Worm (Caenorhabditis elegans): Measurements from ENCODE around the gene ttr-12.

The ttr-12 gene

ce11 chrV:20608688-20609087 is at the start of gene ttr-12:
ttr-12 (minus strand) TSS chrV:20608788.
- TF ChIP-seq C34B4.2 (tag; optimal IDR thresholded peaks at IDR 0.05) (no peak), aly-2 (tag; optimal IDR thresholded peaks at IDR 0.05) (no peak), unc-98 (GFP tag; IDR thresholded peaks at IDR 0.05) (no peak), C04F5.9 (tag; optimal IDR thresholded peaks at IDR 0.05) (no peak), nhr-11 (tag; optimal IDR thresholded peaks at IDR 0.05) (no peak), xbp-1 (tag; optimal IDR thresholded peaks at IDR 0.05) (no peak), blmp-1 (tag; optimal IDR thresholded peaks at IDR 0.05) (no peak), ets-5 (GFP tag; IDR thresholded peaks at IDR 0.05) (no peak), nhr-76 (tag; optimal IDR thresholded peaks at IDR 0.05) (no peak), sox-4 (tag; optimal IDR thresholded peaks at IDR 0.05) (no peak), swsn-7 (tag; optimal IDR thresholded peaks at IDR 0.05) (no peak), nhr-28 (tag; optimal IDR thresholded peaks at IDR 0.05) (no peak), dpl-1 (GFP tag; optimal IDR thresholded peaks at IDR 0.05) (no peak), nhr-12 (tag; optimal IDR thresholded peaks at IDR 0.05) (no peak), unc-86 (tag; optimal IDR thresholded peaks at IDR 0.05) (no peak), zag-1 (tag; optimal IDR thresholded peaks at IDR 0.05) (no peak), ceh-90 (tag; optimal IDR thresholded peaks at IDR 0.05) (no peak), grh-1 (GFP tag; IDR thresholded peaks at IDR 0.05) (no peak)

ce11 chrV:20656626-20657025 is 48.0 kb upstream of the ttr-12 start:
- no peak for TF ChIP-seq pag-3 (tag; optimal IDR thresholded peaks at IDR 0.05; ENCODE audit: borderline replicate concordance, insufficient read depth)
- TF ChIP-seq fos-1 (tag; optimal IDR thresholded peaks at IDR 0.05) = no peak
- TF ChIP-seq C16A3.4 (tag; optimal IDR thresholded peaks at IDR 0.05) = no peak
- TF ChIP-seq lin-14 (GFP tag; optimal IDR thresholded peaks at IDR 0.05) = no peak
- TF ChIP-seq ama-1 (optimal IDR thresholded peaks at IDR 0.05) = no peak

ce11 chrV:20655174-20655573 is 46.6 kb upstream of the ttr-12 start:
- TF ChIP-seq C16A3.4 (tag; optimal IDR thresholded peaks at IDR 0.05) (no peak), nhr-84 (tag; optimal IDR thresholded peaks at IDR 0.05) (no peak), C04F5.9 (tag; optimal IDR thresholded peaks at IDR 0.05) (no peak), nhr-90 (tag; optimal IDR thresholded peaks at IDR 0.05; ENCODE audit: poor library complexity) (no peak), elt-3 (tag; optimal IDR thresholded peaks at IDR 0.05) (no peak), pax-3 (tag; optimal IDR thresholded peaks at IDR 0.05) (no peak), ztf-4 (tag; optimal IDR thresholded peaks at IDR 0.05) (no peak), Y116A8C.19 (tag; optimal IDR thresholded peaks at IDR 0.05; ENCODE audit: borderline replicate concordance) (no peak), lin-39 (tag; optimal IDR thresholded peaks at IDR 0.05) (no peak), sptf-1 (tag; optimal IDR thresholded peaks at IDR 0.05) (no peak), unc-98 (GFP tag; IDR thresholded peaks at IDR 0.05) (no peak), tbx-2 (tag; optimal IDR thresholded peaks at IDR 0.05) (no peak), mdl-1 (tag; optimal IDR thresholded peaks at IDR 0.05) (no peak), nhr-85 (tag) (no peak)

- no peak for TF ChIP-seq efl-1 (optimal IDR thresholded peaks at IDR 0.05)
- no peak for TF ChIP-seq efl-1 (GFP tag; optimal IDR thresholded peaks at IDR 0.05 in 1 of 2)
- TF ChIP-seq zip-4 (GFP tag; optimal IDR thresholded peaks at IDR 0.05) = no peak
- no peak for TF ChIP-seq nhr-11 (tag; optimal IDR thresholded peaks at IDR 0.05)
- TF ChIP-seq lin-14 (GFP tag; optimal IDR thresholded peaks at IDR 0.05) = no peak
- TF ChIP-seq tlp-1 (tag; optimal IDR thresholded peaks at IDR 0.05) = no peak
- TF ChIP-seq ceh-82 (tag; optimal IDR thresholded peaks at IDR 0.05) = no peak
- TF ChIP-seq nhr-47 (tag; optimal IDR thresholded peaks at IDR 0.05) = no peak
Observed at ce11 chrV:20654350-20654749, 45.8 kb upstream of the ttr-12 start, which contains the start of gene mnr-1. mnr-1 (plus strand) TSS chrV:20654650.
